Worm (Caenorhabditis elegans) whole organism, L1 larva: ENCODE measurements around the gene cwp-4.

ENCODE experiments used
- C04F5.9 ChIP-seq: sonication (generic microtip); optimal IDR thresholded peaks from 2 replicates; lab custom pipeline; 2016; ENCODE audit warnings: missing genetic modification characterization, missing compliant biosample characterization
- blmp-1 ChIP-seq: fragments of 150-350 bp; optimal IDR thresholded peaks from 2 replicates; lab custom pipeline; 2014; ENCODE audit warnings: missing biosample characterization, missing genetic modification characterization
- ceh-8 ChIP-seq: fragments of 200-800 bp; sonication (Bioruptor generic); optimal IDR thresholded peaks from 2 replicates; lab custom pipeline; 2018; ENCODE audit warnings: mild to moderate bottlenecking, missing genetic modification characterization, moderate library complexity, missing compliant biosample characterization
- ceh-82 ChIP-seq, 3 experiments: fragments of 150-350 bp in 1 of 3; sonication (generic microtip) in 2 of 3; optimal IDR thresholded peaks; 2 replicates each; lab custom pipeline; 2014 to 2017; ENCODE audit warnings: missing biosample characterization in 3 of 3, missing genetic modification characterization in 3 of 3
- ces-1 ChIP-seq: fragments of 150-350 bp; optimal IDR thresholded peaks from 2 replicates; lab custom pipeline; 2014; ENCODE audit warnings: missing biosample characterization, missing genetic modification reagents, missing genetic modification characterization
- dpl-1 ChIP-seq, 3 experiments: fragments of 150-350 bp in 2 of 3; sonication (generic microtip) in 1 of 3; optimal IDR thresholded peaks; 2 replicates each; lab custom pipeline; 2014 to 2017; ENCODE audit warnings: missing biosample characterization in 3 of 3, missing genetic modification characterization in 3 of 3, missing genetic modification reagents in 3 of 3
- dsc-1 ChIP-seq: sonication (generic microtip); optimal IDR thresholded peaks from 2 replicates; lab custom pipeline; 2016; ENCODE audit warnings: mild to moderate bottlenecking, missing genetic modification characterization, missing compliant biosample characterization
- efl-1 ChIP-seq, 4 experiments: fragments of 150-350 bp; optimal IDR thresholded peaks in 3 of 4; peaks in 1 of 4; 1 replicate in 1 of 4; 2 replicates in 3 of 4; lab custom pipeline; 2014; ENCODE audit warnings: missing biosample characterization in 2 of 4, missing genetic modification characterization in 2 of 4, missing genetic modification reagents in 2 of 4
- egl-13 ChIP-seq: sonication (generic microtip); optimal IDR thresholded peaks from 2 replicates; lab custom pipeline; 2016; ENCODE audit warnings: missing genotype, missing genetic modification reagents, missing genetic modification characterization, missing compliant biosample characterization
- egl-27 ChIP-seq, 2 experiments: fragments of 150-350 bp in 1 of 2; sonication (generic microtip); optimal IDR thresholded peaks; 3 replicates each; lab custom pipeline; 2017 to 2018; ENCODE audit warnings: missing biosample characterization in 2 of 2, missing genetic modification characterization in 2 of 2, missing genetic modification reagents in 2 of 2
- elt-3 ChIP-seq, 6 experiments: fragments of 150-350 bp in 1 of 6; sonication (generic microtip); optimal IDR thresholded peaks; 2 replicates each; lab custom pipeline; 2017 to 2018; ENCODE audit warnings: missing biosample characterization in 6 of 6, missing genetic modification characterization in 6 of 6, inconsistent platforms in 1 of 6
- ets-5 ChIP-seq: fragments of 200-800 bp; sonication (Bioruptor generic); IDR thresholded peaks from 2 replicates; pipeline ENCODE4 v1.3.6; 2022; ENCODE audit warnings: missing genetic modification characterization, missing compliant biosample characterization
- fkh-10 ChIP-seq: sonication (generic microtip); optimal IDR thresholded peaks from 2 replicates; lab custom pipeline; 2017; ENCODE audit warnings: missing biosample characterization, missing genetic modification reagents, missing genetic modification characterization
- grh-1 ChIP-seq: fragments of 200-800 bp; sonication (Bioruptor generic); IDR thresholded peaks from 2 replicates; pipeline ENCODE4 v1.3.6; 2022; ENCODE audit warnings: missing genetic modification reagents, missing genetic modification characterization, missing compliant biosample characterization
- irx-1 ChIP-seq: sonication (generic microtip); optimal IDR thresholded peaks from 2 replicates; lab custom pipeline; 2016; ENCODE audit warnings: missing genetic modification characterization, missing compliant biosample characterization
- jun-1 ChIP-seq: fragments of 150-350 bp; optimal IDR thresholded peaks from 2 replicates; lab custom pipeline; 2014; ENCODE audit warnings: missing biosample characterization, missing genetic modification reagents, missing genetic modification characterization
- lin-14 ChIP-seq: fragments of 200-800 bp; sonication (Bioruptor generic); optimal IDR thresholded peaks from 2 replicates; lab custom pipeline; 2018; ENCODE audit warnings: mild to moderate bottlenecking, missing genetic modification characterization, moderate library complexity, missing compliant biosample characterization
- lin-35 ChIP-seq, 2 experiments: fragments of 150-350 bp; optimal IDR thresholded peaks; 2 replicates each; lab custom pipeline; 2014; ENCODE audit warnings: missing biosample characterization in 2 of 2, missing genetic modification characterization in 2 of 2, missing genetic modification reagents in 2 of 2
- lin-39 ChIP-seq: fragments of 150-350 bp; optimal IDR thresholded peaks from 2 replicates; lab custom pipeline; 2014; ENCODE audit warnings: missing biosample characterization, missing genetic modification reagents, missing genetic modification characterization
- lir-3 ChIP-seq: sonication (generic microtip); optimal IDR thresholded peaks from 2 replicates; lab custom pipeline; 2016; ENCODE audit warnings: mild to moderate bottlenecking, missing genetic modification characterization, moderate library complexity, missing compliant biosample characterization; ENCODE audit not compliant: poor library complexity
- mab-9 ChIP-seq: fragments of 200-800 bp; sonication (Bioruptor generic); IDR thresholded peaks from 2 replicates; pipeline ENCODE4 v1.3.6; 2022; ENCODE audit warnings: missing genetic modification reagents, missing genetic modification characterization, missing compliant biosample characterization
- mdl-1 ChIP-seq, 2 experiments: fragments of 150-350 bp; optimal IDR thresholded peaks; 2 replicates each; lab custom pipeline; 2014 to 2017; ENCODE audit warnings: missing biosample characterization in 2 of 2, missing genetic modification characterization in 2 of 2, inconsistent platforms in 1 of 2
- mef-2 ChIP-seq: fragments of 150-350 bp; optimal IDR thresholded peaks from 2 replicates; lab custom pipeline; 2014; ENCODE audit warnings: missing biosample characterization, missing genetic modification characterization
- mep-1 ChIP-seq: fragments of 150-350 bp; optimal IDR thresholded peaks from 2 replicates; lab custom pipeline; 2014; ENCODE audit warnings: missing biosample characterization, missing genetic modification characterization
- nhr-11 ChIP-seq: fragments of 150-350 bp; optimal IDR thresholded peaks from 2 replicates; lab custom pipeline; 2014; ENCODE audit warnings: missing biosample characterization, missing genetic modification characterization
- nhr-19 ChIP-seq: fragments of 200-800 bp; sonication (Bioruptor generic); conservative IDR thresholded peaks from 2 replicates; pipeline ENCODE4 v1.3.6; 2022; ENCODE audit warnings: missing genetic modification characterization, missing compliant biosample characterization
- nhr-20 ChIP-seq: sonication (generic microtip); optimal IDR thresholded peaks from 2 replicates; lab custom pipeline; 2016; ENCODE audit warnings: mild to moderate bottlenecking, missing genetic modification characterization, missing compliant biosample characterization
- nhr-71 ChIP-seq: sonication (generic microtip); optimal IDR thresholded peaks from 2 replicates; lab custom pipeline; 2016; ENCODE audit warnings: mild to moderate bottlenecking, missing genetic modification characterization, moderate library complexity, missing compliant biosample characterization
- nhr-76 ChIP-seq: sonication (generic microtip); optimal IDR thresholded peaks from 2 replicates; lab custom pipeline; 2017; ENCODE audit warnings: missing biosample characterization, missing genetic modification characterization
- nhr-84 ChIP-seq: sonication (generic microtip); optimal IDR thresholded peaks from 2 replicates; lab custom pipeline; 2017; ENCODE audit warnings: missing biosample characterization, missing genetic modification characterization
- nhr-85 ChIP-seq: sonication (generic microtip); peaks from one replicate; lab custom pipeline; 2016; ENCODE audit warnings: missing genetic modification characterization, inconsistent platforms, missing compliant biosample characterization
- rnt-1 ChIP-seq: sonication (generic microtip); optimal IDR thresholded peaks from 2 replicates; lab custom pipeline; 2016; ENCODE audit warnings: mild to moderate bottlenecking, missing genetic modification characterization, moderate library complexity, missing compliant biosample characterization
- skn-1 ChIP-seq: fragments of 150-350 bp; optimal IDR thresholded peaks from 2 replicates; lab custom pipeline; 2014; ENCODE audit warnings: missing biosample characterization, missing genetic modification characterization
- snpc-4 ChIP-seq: fragments of 150-350 bp; optimal IDR thresholded peaks from 2 replicates; lab custom pipeline; 2014; ENCODE audit warnings: missing biosample characterization, missing genetic modification characterization
- snu-23 ChIP-seq: sonication (generic microtip); optimal IDR thresholded peaks from 2 replicates; lab custom pipeline; 2016; ENCODE audit warnings: missing genetic modification characterization, missing compliant biosample characterization
- sox-4 ChIP-seq: sonication (generic microtip); optimal IDR thresholded peaks from 2 replicates; lab custom pipeline; 2016; ENCODE audit warnings: missing genetic modification characterization, missing compliant biosample characterization
- sptf-1 ChIP-seq: fragments of 150-350 bp; optimal IDR thresholded peaks from 2 replicates; lab custom pipeline; 2014; ENCODE audit warnings: missing biosample characterization, missing genetic modification characterization
- tbx-2 ChIP-seq: sonication (generic microtip); optimal IDR thresholded peaks from 2 replicates; lab custom pipeline; 2016; ENCODE audit warnings: missing genetic modification characterization, missing compliant biosample characterization
- tlp-1 ChIP-seq: fragments of 150-350 bp; optimal IDR thresholded peaks from 2 replicates; lab custom pipeline; 2014; ENCODE audit warnings: missing biosample characterization, missing genetic modification characterization
- unc-98 ChIP-seq: fragments of 200-800 bp; sonication (Bioruptor generic); IDR thresholded peaks from 2 replicates; pipeline ENCODE4 v1.3.6; 2022; ENCODE audit warnings: missing genetic modification characterization, missing compliant biosample characterization
- zag-1 ChIP-seq: fragments of 150-350 bp; optimal IDR thresholded peaks from 2 replicates; lab custom pipeline; 2014; ENCODE audit warnings: missing biosample characterization, missing genetic modification characterization
- ztf-4 ChIP-seq: fragments of 150-350 bp; optimal IDR thresholded peaks from 2 replicates; lab custom pipeline; 2014; ENCODE audit warnings: missing biosample characterization, missing genetic modification characterization

Gene cwp-4

ce11 chrV:5032176-5032575, 21.3 kb upstream of the cwp-4 start:
- TF ChIP-seq dpl-1 (GFP tag; optimal IDR thresholded peaks at IDR 0.05; lab: Kevin White, UChicago) (peak in 2 of 3 experiments; percentile 14 to 27), egl-13 (tag; lab: Kevin White, UChicago) (no peak), nhr-85 (tag; lab: Kevin White, UChicago) (peak; percentile 88), ztf-4 (tag; lab: Kevin White, UChicago) (no peak), lin-35 (GFP tag; optimal IDR thresholded peaks at IDR 0.05; lab: Kevin White, UChicago) (peak in 1 of 2 experiments; percentile 41), blmp-1 (tag; lab: Kevin White, UChicago) (peak; percentile 29), lin-14 (peak; percentile 69), elt-3 (tag; optimal IDR thresholded peaks at IDR 0.05; lab: Kevin White, UChicago) (peak in 1 of 6 experiments; percentile 42), mab-9 (GFP tag; lab: Robert Waterston, UW) (no peak), nhr-20 (tag; lab: Kevin White, UChicago) (peak; percentile 42), efl-1 (optimal IDR thresholded peaks at IDR 0.05; lab: Kevin White, UChicago) (peak; percentile 4 to 16), efl-1 (GFP tag; optimal IDR thresholded peaks at IDR 0.05 in 1 of 2; lab: Kevin White, UChicago) (no peak), nhr-71 (peak; percentile 57), snu-23 (GFP tag; lab: Kevin White, UChicago) (peak; percentile 58), snpc-4 (tag; lab: Kevin White, UChicago) (no peak), ets-5 (GFP tag; lab: Robert Waterston, UW) (no peak), mdl-1 (tag; optimal IDR thresholded peaks at IDR 0.05; lab: Kevin White, UChicago) (peak in 1 of 2 experiments; percentile 86), nhr-76 (tag; lab: Kevin White, UChicago) (no peak), rnt-1 (tag; lab: Kevin White, UChicago) (peak; percentile 50), mef-2 (tag; lab: Kevin White, UChicago) (no peak), egl-27 (tag; optimal IDR thresholded peaks at IDR 0.05; lab: Kevin White, UChicago) (no peak), tbx-2 (tag; lab: Kevin White, UChicago) (peak; percentile 7)

ce11 chrV:5033099-5033498, 20.3 kb upstream of the cwp-4 start, which contains the start of gene K11D12.13:
Gene K11D12.13 (plus strand): TSS chrV:5033399.
- TF ChIP-seq ztf-4 (tag; lab: Kevin White, UChicago) (no peak), unc-98 (GFP tag; lab: Robert Waterston, UW) (no peak), ets-5 (GFP tag; lab: Robert Waterston, UW) (no peak), mef-2 (tag; lab: Kevin White, UChicago) (no peak)

- TF ChIP-seq nhr-76 (tag; lab: Kevin White, UChicago) = no peak
- no peak for TF ChIP-seq C04F5.9
- TF ChIP-seq tbx-2 (tag; lab: Kevin White, UChicago) = no peak
- no peak for TF ChIP-seq sptf-1 (tag; lab: Kevin White, UChicago)
- TF ChIP-seq zag-1 (tag; lab: Kevin White, UChicago) = no peak
- TF ChIP-seq mef-2 (tag; lab: Kevin White, UChicago) = no peak
- no peak for TF ChIP-seq dsc-1 (tag; lab: Kevin White, UChicago)
- no peak for TF ChIP-seq efl-1 (optimal IDR thresholded peaks at IDR 0.05; lab: Kevin White, UChicago)
- TF ChIP-seq efl-1 (GFP tag; optimal IDR thresholded peaks at IDR 0.05 in 1 of 2; lab: Kevin White, UChicago) = no peak
- no peak for TF ChIP-seq ets-5 (GFP tag; lab: Robert Waterston, UW)
These were observed 18.4 kb upstream of the cwp-4 start, which contains the start of gene K11D12.6 for ce11 chrV:5035058-5035457. Gene K11D12.6 (minus strand): TSS chrV:5035158.

ce11 chrV:5036364-5036763, 17.1 kb upstream of the cwp-4 start, which contains the start of gene K11D12.7:
Gene K11D12.7 (minus strand): TSS chrV:5036464.
- TF ChIP-seq ceh-82 (tag; optimal IDR thresholded peaks at IDR 0.05; lab: Kevin White, UChicago) = no peak
- TF ChIP-seq ceh-8 (GFP tag; lab: Kevin White, UChicago) = no peak
- no peak for TF ChIP-seq nhr-11
- TF ChIP-seq jun-1 (tag; lab: Kevin White, UChicago) = no peak
- no peak for TF ChIP-seq tlp-1
- no peak for TF ChIP-seq fkh-10
- TF ChIP-seq sox-4 (tag; lab: Kevin White, UChicago) = no peak
- no peak for TF ChIP-seq mep-1
- TF ChIP-seq irx-1 (tag; lab: Kevin White, UChicago) = no peak
- no peak for TF ChIP-seq sptf-1 (tag; lab: Kevin White, UChicago)
- TF ChIP-seq mef-2 (tag; lab: Kevin White, UChicago) = no peak
- no peak for TF ChIP-seq grh-1 (GFP tag; lab: Robert Waterston, UW)
- no peak for TF ChIP-seq nhr-20 (tag; lab: Kevin White, UChicago)
- no peak for TF ChIP-seq ces-1 (GFP tag; lab: Kevin White, UChicago)
- TF ChIP-seq lin-35 (GFP tag; optimal IDR thresholded peaks at IDR 0.05; lab: Kevin White, UChicago) = no peak
- no peak for TF ChIP-seq nhr-84
- no peak for TF ChIP-seq lin-39 (tag; lab: Kevin White, UChicago)
- no peak for TF ChIP-seq nhr-19 (GFP tag; lab: Robert Waterston, UW)
- no peak for TF ChIP-seq lir-3 (tag; lab: Kevin White, UChicago)
- no peak for TF ChIP-seq skn-1 (tag; lab: Kevin White, UChicago)
